Worm (Caenorhabditis elegans): ENCODE results near the gene Y82E9BR.17.

DNA sequence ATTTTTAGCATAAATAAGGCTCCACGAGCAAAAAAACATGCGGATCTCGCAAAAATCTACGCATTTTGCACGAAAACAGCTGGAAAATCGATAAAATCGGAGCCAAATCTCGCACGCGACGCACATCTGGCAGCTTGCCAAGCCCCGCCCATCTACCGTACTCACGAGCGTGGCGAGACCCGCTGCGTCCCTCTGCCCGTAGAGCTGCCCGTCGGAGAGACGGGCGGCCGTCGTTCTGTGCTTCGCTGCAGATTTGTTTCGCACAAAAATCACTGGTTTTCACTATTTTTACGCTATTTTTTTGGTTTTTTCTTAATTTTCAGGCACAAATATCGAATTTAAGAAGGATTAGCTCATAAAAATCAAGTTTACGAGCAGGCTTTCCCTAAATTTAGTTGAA, 36.9 kb downstream of the Y82E9BR.17 start:
- peak; percentile 21 for TF ChIP-seq med-1 (GFP tag; optimal IDR thresholded peaks at IDR 0.05; ENCODE audit: insufficient read depth)
- peak; percentile 45 for TF ChIP-seq cog-1 (tag; optimal IDR thresholded peaks at IDR 0.05)
- no peak for TF ChIP-seq klf-2 (GFP tag; conservative IDR thresholded peaks at IDR 0.05)
- 0 out of 2 replicates have a peak, but pooled peaks have one; percentile 18 for TF ChIP-seq ztf-29 (GFP tag; IDR thresholded peaks at IDR 0.05)
- TF ChIP-seq ref-1 (GFP tag; conservative IDR thresholded peaks at IDR 0.05): no peak
- TF ChIP-seq tab-1 (GFP tag; IDR thresholded peaks at IDR 0.05): no peak
- TF ChIP-seq flt-1 (GFP tag; IDR thresholded peaks at IDR 0.05): peak; percentile 76; the same call in 1 of the 2 replicates
